Worm (Caenorhabditis elegans): ENCODE data around the gene ulp-2.
A peak's percentile ranks its signal among the peaks of the same experiment; 100 is the strongest.

ulp-2 gene

DNA sequence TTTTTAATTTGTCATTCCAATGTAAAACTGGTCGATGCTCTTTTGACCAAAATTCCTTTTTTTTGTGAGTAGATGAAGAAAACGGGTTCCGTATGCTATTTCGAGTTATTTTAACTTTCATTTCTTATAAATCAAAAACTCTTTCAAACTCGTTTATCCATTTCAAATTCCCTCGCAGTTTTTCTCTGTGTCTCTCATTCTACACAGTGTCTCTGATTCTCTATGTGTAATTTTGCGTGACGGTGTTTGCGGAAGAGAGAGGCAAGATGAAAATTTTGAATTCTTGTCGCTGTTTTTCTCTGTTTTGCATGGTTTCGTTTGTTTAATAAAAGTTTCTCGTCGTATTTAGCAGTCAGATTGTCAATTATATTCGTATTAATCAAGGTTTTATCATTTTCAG is 39.4 kb upstream of the ulp-2 start, which contains the start of gene citk-2:
Gene citk-2, plus strand, starts transcription at position 399 of the 400 bp plus-strand sequence.
- TF ChIP-seq hrde-1 (tag; optimal IDR thresholded peaks at IDR 0.05; ENCODE audit: borderline replicate concordance) (no peak), F55B11.4 (tag; optimal IDR thresholded peaks at IDR 0.05; ENCODE audit: borderline replicate concordance, insufficient read depth) (no peak), nhr-27 (tag; optimal IDR thresholded peaks at IDR 0.05) (no peak), ceh-100 (GFP tag; IDR thresholded peaks at IDR 0.05) (peak; percentile 73), tbp1 (GFP tag; optimal IDR thresholded peaks at IDR 0.05) (peak; percentile 57), lsl-1 (GFP tag; optimal IDR thresholded peaks at IDR 0.05) (peak; percentile 30), dpl-1 (GFP tag; optimal IDR thresholded peaks at IDR 0.05) (peak; percentile 95), efl-1 (GFP tag; optimal IDR thresholded peaks at IDR 0.05) (peak; percentile 91), Y79H2A.3 (GFP tag; conservative IDR thresholded peaks at IDR 0.05) (no peak), cebp-1 (GFP tag; IDR thresholded peaks at IDR 0.05) (no peak), cebp-1 (tag; optimal IDR thresholded peaks at IDR 0.05) (no peak), repo-1 (tag; optimal IDR thresholded peaks at IDR 0.05) (no peak), F33H1.4 (GFP tag; IDR thresholded peaks at IDR 0.05) (peak; percentile 59), Y95B8A.8 (GFP tag; IDR thresholded peaks at IDR 0.05) (no peak), cebp-2 (GFP tag; IDR thresholded peaks at IDR 0.05) (no peak), rcor-1 (GFP tag; IDR thresholded peaks at IDR 0.05) (peak; percentile 47), lin-35 (GFP tag; optimal IDR thresholded peaks at IDR 0.05) (peak; percentile 52 to 98 (median 71)), ceh-79 (tag; optimal IDR thresholded peaks at IDR 0.05) (no peak), nhr-179 (tag; optimal IDR thresholded peaks at IDR 0.05) (no peak), pbrm-1 (GFP tag; IDR thresholded peaks at IDR 0.05) (0 out of 2 replicates have a peak, but pooled peaks have one; percentile 42), ceh-91 (GFP tag; IDR thresholded peaks at IDR 0.05) (0 out of 2 replicates have a peak, but pooled peaks have one; percentile 37), lsy-27 (tag; optimal IDR thresholded peaks at IDR 0.05; ENCODE audit: borderline replicate concordance, insufficient read depth) (no peak), rpc-1 (optimal IDR thresholded peaks at IDR 0.05) (no peak), rpc-1 (tag; optimal IDR thresholded peaks at IDR 0.05) (no peak), madf-8 (GFP tag; conservative IDR thresholded peaks at IDR 0.05) (no peak), aptf-3 (GFP tag; IDR thresholded peaks at IDR 0.05) (no peak), let-526 (GFP tag; IDR thresholded peaks at IDR 0.05) (no peak), ccch-3 (GFP tag; optimal IDR thresholded peaks at IDR 0.05) (no peak), snpc-1.1 (tag; optimal IDR thresholded peaks at IDR 0.05; ENCODE audit: insufficient read depth) (peak; percentile 41), sptf-2 (GFP tag; optimal IDR thresholded peaks at IDR 0.05) (no peak), ekl-4 (GFP tag; IDR thresholded peaks at IDR 0.05) (peak; percentile 70; the same call in 1 of the 2 replicates), aptf-2 (GFP tag; conservative IDR thresholded peaks at IDR 0.05) (no peak), ztf-26 (tag; optimal IDR thresholded peaks at IDR 0.05) (peak; percentile 4), pha-4 (tag; optimal IDR thresholded peaks at IDR 0.05) (peak; percentile 90), attf-3 (GFP tag; conservative IDR thresholded peaks at IDR 0.05) (peak; percentile 30; the same call in 1 of the 2 replicates), egl-44 (GFP tag; IDR thresholded peaks at IDR 0.05) (no peak), hsf-1 (GFP tag; IDR thresholded peaks at IDR 0.05) (no peak), ztf-18 (tag; optimal IDR thresholded peaks at IDR 0.05) (peak; percentile 5), B0336.3 (GFP tag; IDR thresholded peaks at IDR 0.05) (0 out of 2 replicates have a peak, but pooled peaks have one; percentile 25), hmg-1.2 (GFP tag; IDR thresholded peaks at IDR 0.05) (peak; percentile 97), lag-1 (GFP tag; IDR thresholded peaks at IDR 0.05) (no peak), Y53F4B.3 (GFP tag; IDR thresholded peaks at IDR 0.05) (no peak), attf-5 (GFP tag; optimal IDR thresholded peaks at IDR 0.05) (peak; percentile 19), C17E4.6 (GFP tag; IDR thresholded peaks at IDR 0.05) (no peak), akir-1 (GFP tag; optimal IDR thresholded peaks at IDR 0.05) (no peak), nfya-2 (GFP tag; IDR thresholded peaks at IDR 0.05) (no peak), egl-18 (GFP tag; IDR thresholded peaks at IDR 0.05) (0 out of 2 replicates have a peak, but pooled peaks have one; percentile 13), unc-130 (GFP tag; optimal IDR thresholded peaks at IDR 0.05) (no peak), madf-10 (tag; optimal IDR thresholded peaks at IDR 0.05) (no peak)
